Fruit fly (Drosophila melanogaster) whole organism, embryonic: ENCODE results near the gene CG6689.
A peak's percentile ranks its signal among the peaks of the same experiment; 100 is the strongest.

Experiments
- Antp ChIP-seq: fragments of 200-800 bp; sonication (Bioruptor generic); optimal IDR thresholded peaks from 3 replicates; lab custom pipeline; 2016; ENCODE audit warnings: missing biosample characterization, missing genetic modification characterization
- Awh ChIP-seq: fragments of 200-800 bp; sonication (Bioruptor generic); IDR thresholded peaks from 2 replicates; pipeline ENCODE4, ENCODE4 v1.3.6; 2022; ENCODE audit warnings: missing biosample characterization, missing genetic modification characterization
- CG10366 ChIP-seq: fragments of 200-800 bp; sonication (Bioruptor generic); IDR thresholded peaks from 2 replicates; pipeline ENCODE4 v1.3.6; 2022; ENCODE audit warnings: missing biosample characterization, missing genetic modification characterization
- CG10959 ChIP-seq: fragments of 200-800 bp; sonication (Bioruptor generic); IDR thresholded peaks from 2 replicates; pipeline ENCODE4 v1.3.6; 2022; ENCODE audit warnings: missing biosample characterization, missing genetic modification characterization
- CG11247 ChIP-seq: fragments of 200-800 bp; sonication (Bioruptor generic); IDR thresholded peaks from 2 replicates; pipeline ENCODE4 v1.3.6; 2022; ENCODE audit warnings: missing biosample characterization, missing genetic modification characterization
- CG12104 ChIP-seq: fragments of 200-800 bp; sonication (Bioruptor generic); optimal IDR thresholded peaks from 3 replicates; lab custom pipeline; 2016; ENCODE audit warnings: missing biosample characterization, missing genetic modification characterization
- CG13123 ChIP-seq: fragments of 200-800 bp; sonication (Bioruptor generic); optimal IDR thresholded peaks from 2 replicates; lab custom pipeline; 2016; ENCODE audit warnings: missing biosample characterization, missing genetic modification characterization
- CG15514 ChIP-seq: fragments of 200-800 bp; sonication (Bioruptor generic); optimal IDR thresholded peaks from 3 replicates; lab custom pipeline; 2017; ENCODE audit warnings: missing biosample characterization, missing genetic modification characterization, mild to moderate bottlenecking, moderate library complexity, missing genetic modification reagents
- CG16779 ChIP-seq: fragments of 200-800 bp; sonication (Bioruptor generic); IDR thresholded peaks from 2 replicates; pipeline ENCODE4 v1.3.6; 2022; ENCODE audit warnings: missing biosample characterization, missing genetic modification characterization
- CG17612 ChIP-seq: fragments of 200-800 bp; sonication (Bioruptor generic); IDR thresholded peaks from 2 replicates; pipeline ENCODE4 v1.3.6; 2022; ENCODE audit warnings: missing biosample characterization, missing genetic modification characterization
- CG1792 ChIP-seq: fragments of 200-800 bp; sonication (Bioruptor generic); optimal IDR thresholded peaks from 2 replicates; lab custom pipeline; 2016; ENCODE audit warnings: missing biosample characterization, missing genetic modification characterization
- CG18619 ChIP-seq: fragments of 200-800 bp; sonication (Bioruptor generic); optimal IDR thresholded peaks from 3 replicates; lab custom pipeline; 2017; ENCODE audit warnings: missing biosample characterization, mild to moderate bottlenecking, missing genetic modification characterization
- CG32532 ChIP-seq: fragments of 200-800 bp; sonication (Bioruptor generic); IDR thresholded peaks from 2 replicates; pipeline ENCODE4 v1.3.6; 2022; ENCODE audit warnings: missing biosample characterization, missing genetic modification characterization
- CG6254 ChIP-seq: fragments of 200-800 bp; sonication (Bioruptor generic); optimal IDR thresholded peaks from 3 replicates; lab custom pipeline; 2017; ENCODE audit warnings: mild to moderate bottlenecking, missing biosample characterization, missing genetic modification reagents, missing genetic modification characterization
- CG8944 ChIP-seq: fragments of 200-800 bp; sonication (Bioruptor generic); optimal IDR thresholded peaks from 3 replicates; lab custom pipeline; 2016; ENCODE audit warnings: missing biosample characterization, missing genetic modification characterization
- CHES-1-like ChIP-seq: fragments of 200-800 bp; sonication (Bioruptor generic); optimal IDR thresholded peaks from 2 replicates; lab custom pipeline; 2016; ENCODE audit warnings: missing biosample characterization, missing genetic modification characterization
- D19B ChIP-seq: fragments of 200-800 bp; sonication (Bioruptor generic); optimal IDR thresholded peaks from 2 replicates; lab custom pipeline; 2017; ENCODE audit warnings: missing biosample characterization, mild to moderate bottlenecking, missing genetic modification characterization
- Ets65A ChIP-seq: fragments of 200-800 bp; sonication (Bioruptor generic); peaks from one replicate; lab custom pipeline; 2016; ENCODE audit warnings: missing biosample characterization, missing genetic modification characterization
- Gug ChIP-seq: fragments of 200-800 bp; sonication (Bioruptor generic); IDR thresholded peaks from 4 replicates; pipeline ENCODE4 v1.3.6; 2022; ENCODE audit warnings: missing biosample characterization, missing genetic modification characterization
- HmgZ ChIP-seq: fragments of 200-800 bp; sonication (Bioruptor generic); optimal IDR thresholded peaks from 2 replicates; lab custom pipeline; 2018; ENCODE audit warnings: missing biosample characterization, mild to moderate bottlenecking, missing genetic modification characterization
- Hsf ChIP-seq: fragments of 200-800 bp; sonication (Bioruptor generic); optimal IDR thresholded peaks from 3 replicates; lab custom pipeline; 2016; ENCODE audit warnings: missing biosample characterization, missing genetic modification characterization
- Lim3 ChIP-seq: fragments of 200-800 bp; sonication (Bioruptor generic); IDR thresholded peaks from 2 replicates; pipeline ENCODE4 v1.3.6; 2022; ENCODE audit warnings: missing biosample characterization, missing genetic modification characterization
- NfI ChIP-seq: fragments of 200-800 bp; sonication (Bioruptor generic); optimal IDR thresholded peaks from 3 replicates; lab custom pipeline; 2018; ENCODE audit warnings: missing biosample characterization, mild to moderate bottlenecking, missing genetic modification characterization, moderate library complexity
- Oaz ChIP-seq: fragments of 200-800 bp; sonication (Bioruptor generic); IDR thresholded peaks from 2 replicates; pipeline ENCODE4 v1.3.6; 2022; ENCODE audit warnings: missing biosample characterization, missing genetic modification characterization
- Optix ChIP-seq: fragments of 200-800 bp; sonication (Bioruptor generic); IDR thresholded peaks from 3 replicates; pipeline ENCODE4 v1.3.6; 2022; ENCODE audit warnings: missing biosample characterization, missing genetic modification characterization
- Side ChIP-seq: fragments of 200-800 bp; sonication (Bioruptor generic); optimal IDR thresholded peaks from 2 replicates; lab custom pipeline; 2016; ENCODE audit warnings: missing biosample characterization, missing genetic modification characterization
- bsh ChIP-seq, 2 experiments: fragments of 200-800 bp; sonication (Bioruptor generic); optimal IDR thresholded peaks; 2 replicates each; lab custom pipeline; 2017 to 2018; ENCODE audit warnings: mild to moderate bottlenecking in 2 of 2, missing biosample characterization in 2 of 2, missing genetic modification characterization in 2 of 2, moderate library complexity in 1 of 2
- cad ChIP-seq: fragments of >200 bp; optimal IDR thresholded peaks from 2 replicates; lab custom pipeline; 2017; ENCODE audit warnings: missing biosample characterization, missing genetic modification characterization
- chinmo ChIP-seq: fragments of 200-800 bp; sonication (Bioruptor generic); IDR thresholded peaks from 4 replicates; pipeline ENCODE4 v1.3.6; 2022; ENCODE audit warnings: missing biosample characterization, missing genetic modification characterization; ENCODE audit not compliant: partially characterized antibody
- ci ChIP-seq: fragments of 200-800 bp; sonication (Bioruptor generic); IDR thresholded peaks from 3 replicates; pipeline ENCODE4 v1.3.6; 2022; ENCODE audit warnings: missing biosample characterization, missing genetic modification characterization
- croc ChIP-seq: fragments of 200-800 bp; sonication (Bioruptor generic); conservative IDR thresholded peaks from 3 replicates; pipeline ENCODE4 v1.3.6; 2022; ENCODE audit warnings: missing biosample characterization, missing genetic modification characterization
- dati ChIP-seq: fragments of 200-800 bp; sonication (Bioruptor generic); IDR thresholded peaks from 2 replicates; pipeline ENCODE4 v1.3.6; 2022; ENCODE audit warnings: missing biosample characterization, missing genetic modification characterization
- ems ChIP-seq: fragments of 200-800 bp; sonication (Bioruptor generic); optimal IDR thresholded peaks from 3 replicates; lab custom pipeline; 2016; ENCODE audit warnings: missing biosample characterization, missing genetic modification characterization
- ewg ChIP-seq: fragments of 200-800 bp; sonication (Bioruptor generic); optimal IDR thresholded peaks from 3 replicates; lab custom pipeline; 2017; ENCODE audit warnings: mild to moderate bottlenecking, missing biosample characterization, missing genetic modification reagents, missing genetic modification characterization
- fd102C ChIP-seq: fragments of 200-800 bp; sonication (Bioruptor generic); optimal IDR thresholded peaks from 2 replicates; lab custom pipeline; 2018; ENCODE audit warnings: missing biosample characterization, mild to moderate bottlenecking, missing genetic modification characterization, moderate library complexity
- fd96Cb ChIP-seq: fragments of 200-800 bp; sonication (Bioruptor generic); optimal IDR thresholded peaks from 2 replicates; lab custom pipeline; 2018; ENCODE audit warnings: missing biosample characterization, mild to moderate bottlenecking, missing genetic modification characterization, moderate library complexity
- hb ChIP-seq: fragments of 200-800 bp; sonication (Bioruptor generic); IDR thresholded peaks from 3 replicates; pipeline ENCODE4 v1.3.6; 2022; ENCODE audit warnings: missing biosample characterization, missing genetic modification characterization; ENCODE audit not compliant: partially characterized antibody
- jigr1 ChIP-seq: fragments of 200-800 bp; sonication (Bioruptor generic); IDR thresholded peaks from 3 replicates; pipeline ENCODE4 v1.3.6; 2022; ENCODE audit warnings: missing biosample characterization, missing genetic modification characterization
- kah ChIP-seq: fragments of 200-800 bp; sonication (Bioruptor generic); optimal IDR thresholded peaks from 2 replicates; lab custom pipeline; 2018; ENCODE audit warnings: missing biosample characterization, mild to moderate bottlenecking, missing genetic modification characterization
- ken ChIP-seq: fragments of 200-800 bp; sonication (Bioruptor generic); IDR thresholded peaks from 3 replicates; pipeline ENCODE4 v1.3.6; 2022; ENCODE audit warnings: missing biosample characterization, missing genetic modification characterization
- lbe ChIP-seq: fragments of 200-800 bp; sonication (Bioruptor generic); optimal IDR thresholded peaks from 2 replicates; lab custom pipeline; 2016; ENCODE audit warnings: missing biosample characterization, mild to moderate bottlenecking, missing genetic modification characterization
- lmd ChIP-seq: fragments of 200-800 bp; sonication (Bioruptor generic); IDR thresholded peaks from 2 replicates; pipeline ENCODE4 v1.3.6; 2022; ENCODE audit warnings: missing biosample characterization, missing genetic modification characterization
- pita ChIP-seq: fragments of 200-800 bp; sonication (Bioruptor generic); optimal IDR thresholded peaks from 2 replicates; lab custom pipeline; 2017; ENCODE audit warnings: missing biosample characterization, mild to moderate bottlenecking, missing genetic modification characterization
- sc ChIP-seq, 3 experiments: fragments of >200 bp in 2 of 3; fragments of 200-800 bp in 1 of 3; sonication (Bioruptor generic) in 1 of 3; optimal IDR thresholded peaks; 2 replicates in 2 of 3; 3 replicates in 1 of 3; lab custom pipeline; 2017; ENCODE audit warnings: mild to moderate bottlenecking in 1 of 3, missing biosample characterization in 1 of 3, missing genetic modification characterization in 1 of 3, missing genetic modification reagents in 1 of 3
- sqz ChIP-seq: fragments of 200-800 bp; sonication (Bioruptor generic); optimal IDR thresholded peaks from 3 replicates; lab custom pipeline; 2018; ENCODE audit warnings: missing biosample characterization, mild to moderate bottlenecking, missing genetic modification characterization
- stwl ChIP-seq: fragments of 200-800 bp; sonication (Bioruptor generic); optimal IDR thresholded peaks from 3 replicates; lab custom pipeline; 2018; ENCODE audit warnings: missing biosample characterization, mild to moderate bottlenecking, missing genetic modification characterization, moderate library complexity
- tgo ChIP-seq: fragments of 200-800 bp; sonication (Bioruptor generic); IDR thresholded peaks from 3 replicates; pipeline ENCODE4 v1.3.6; 2022; ENCODE audit warnings: missing biosample characterization, missing genetic modification characterization
- trem ChIP-seq: fragments of 200-800 bp; optimal IDR thresholded peaks from 3 replicates; lab custom pipeline; 2019; ENCODE audit warnings: missing biosample characterization, mild to moderate bottlenecking, missing genetic modification characterization, moderate library complexity
- trh ChIP-seq: fragments of 200-800 bp; sonication (Bioruptor generic); optimal IDR thresholded peaks from 2 replicates; lab custom pipeline; 2016; ENCODE audit warnings: missing biosample characterization, missing genetic modification characterization
- ttk ChIP-seq: fragments of 200-800 bp; sonication (Bioruptor generic); IDR thresholded peaks from 2 replicates; pipeline ENCODE4 v2.1.2; 2022; ENCODE audit warnings: missing biosample characterization, missing genetic modification characterization
- wek ChIP-seq: fragments of 200-800 bp; sonication (Bioruptor generic); optimal IDR thresholded peaks from 3 replicates; lab custom pipeline; 2018; ENCODE audit warnings: missing biosample characterization, mild to moderate bottlenecking, missing genetic modification characterization, moderate library complexity
- wor ChIP-seq: fragments of 200-800 bp; sonication (Bioruptor generic); IDR thresholded peaks from 2 replicates; pipeline ENCODE4 v1.3.6; 2022; ENCODE audit warnings: missing biosample characterization, missing genetic modification characterization

The CG6689 gene

dm6 chr3R:11198062-11198472, 21.8 kb downstream of the CG6689 start (continued):
- no peak for TF ChIP-seq CG13123 (GFP tag; lab: Kevin White, UChicago)
- no peak for TF ChIP-seq trem (tag; lab: Kevin White, UChicago)
- TF ChIP-seq Lim3 (GFP tag; lab: Robert Waterston, UW) = no peak
- no peak for TF ChIP-seq CG11247 (GFP tag; lab: Robert Waterston, UW)
- TF ChIP-seq CG10959 = no peak
- TF ChIP-seq HmgZ = peak; percentile 52
- no peak for TF ChIP-seq Side
- peak; percentile 54 for TF ChIP-seq CG32532 (GFP tag; lab: Robert Waterston, UW)
- TF ChIP-seq kah (GFP tag; lab: Kevin White, UChicago) = no peak
- TF ChIP-seq trh = no peak
- TF ChIP-seq CG15514 (GFP tag; lab: Kevin White, UChicago) = peak; percentile 11
- no peak for TF ChIP-seq stwl
- TF ChIP-seq pita (GFP tag; lab: Kevin White, UChicago) = no peak
- no peak for TF ChIP-seq sc (optimal IDR thresholded peaks at IDR 0.05; lab: Kevin White, UChicago)
- no peak for TF ChIP-seq sc (GFP tag; optimal IDR thresholded peaks at IDR 0.05; lab: Kevin White, UChicago)
- TF ChIP-seq CG1792 (GFP tag; lab: Kevin White, UChicago) = no peak
- no peak for TF ChIP-seq fd96Cb
- TF ChIP-seq Awh = no peak
- no peak for TF ChIP-seq CG10366 (GFP tag; lab: Robert Waterston, UW)
- TF ChIP-seq NfI = no peak
- TF ChIP-seq cad (GFP tag; lab: Kevin White, UChicago) = no peak
- TF ChIP-seq ems (GFP tag; lab: Kevin White, UChicago) = no peak
- no peak for TF ChIP-seq Antp (GFP tag; lab: Kevin White, UChicago)
- TF ChIP-seq CG12104 = no peak
- no peak for TF ChIP-seq CG18619 (GFP tag; lab: Kevin White, UChicago)
- no peak for TF ChIP-seq ken (GFP tag; lab: Robert Waterston, UW)
- no peak for TF ChIP-seq D19B
- peak; percentile 87; the same call in 1 of the 4 replicates for TF ChIP-seq chinmo (GFP tag; lab: Robert Waterston, UW)
- no peak for TF ChIP-seq dati (GFP tag; lab: Robert Waterston, UW)
- no peak for TF ChIP-seq CG6254
- 0 out of 2 replicates have a peak, but pooled peaks have one; percentile 14 for TF ChIP-seq CG16779 (GFP tag; lab: Robert Waterston, UW)
- TF ChIP-seq wek (GFP tag; lab: Kevin White, UChicago) = no peak
- peak; percentile 52 for TF ChIP-seq ttk (GFP tag; lab: Robert Waterston, UW)
- TF ChIP-seq lmd = no peak
- TF ChIP-seq CG17612 (GFP tag; lab: Robert Waterston, UW) = no peak
- TF ChIP-seq hb (GFP tag; lab: Robert Waterston, UW) = no peak
- TF ChIP-seq Gug (GFP tag; lab: Robert Waterston, UW) = no peak
- no peak for TF ChIP-seq Optix
- TF ChIP-seq fd102C (GFP tag; lab: Kevin White, UChicago) = no peak
- no peak for TF ChIP-seq CHES-1-like
- TF ChIP-seq ci (GFP tag; lab: Robert Waterston, UW) = peak; percentile 60; the same call in 2 of the 3 replicates
- peak; percentile 57 for TF ChIP-seq Ets65A
- no peak for TF ChIP-seq croc
- no peak for TF ChIP-seq Hsf
- TF ChIP-seq jigr1 (GFP tag; lab: Robert Waterston, UW) = no peak
- TF ChIP-seq wor = no peak
- no peak for TF ChIP-seq sqz (GFP tag; lab: Kevin White, UChicago)
- TF ChIP-seq bsh (GFP tag; optimal IDR thresholded peaks at IDR 0.05; lab: Kevin White, UChicago) = no peak
- TF ChIP-seq tgo (GFP tag; lab: Robert Waterston, UW) = no peak
- TF ChIP-seq ewg (GFP tag; lab: Kevin White, UChicago) = no peak
- no peak for TF ChIP-seq lbe (GFP tag; lab: Kevin White, UChicago)
- no peak for TF ChIP-seq CG8944 (GFP tag; lab: Kevin White, UChicago)
- no peak for TF ChIP-seq Oaz (GFP tag; lab: Robert Waterston, UW)
